Worm (Caenorhabditis elegans): ENCODE results near the gene T06D4.2.

The T06D4.2 gene

DNA sequence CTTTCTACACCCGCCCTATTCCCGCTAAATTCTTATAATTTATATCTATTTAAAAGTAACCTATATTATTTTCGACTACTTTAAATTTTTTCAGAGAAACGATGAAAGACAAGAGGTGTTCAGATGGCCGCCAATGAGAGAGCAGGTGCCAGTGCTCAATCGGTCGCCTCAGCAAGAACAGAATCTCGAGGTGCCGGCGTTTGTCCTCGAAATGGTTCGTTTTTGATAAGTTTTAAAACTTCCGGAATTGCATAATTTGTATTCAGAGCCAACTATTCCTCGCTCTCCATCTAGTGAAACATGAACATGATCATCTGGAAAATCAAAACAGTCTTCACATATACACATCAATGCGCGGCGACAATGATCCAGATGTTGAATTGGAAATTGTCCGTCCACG, 14.7 kb downstream of the T06D4.2 start, which contains the start of gene bath-23:
TSS of gene bath-23 (plus strand) at position 301 of the 400 bp plus-strand sequence.
- TF ChIP-seq C38D4.7 (GFP tag; optimal IDR thresholded peaks at IDR 0.05) (no peak), pha-4 (tag; optimal IDR thresholded peaks at IDR 0.05) (no peak), ceh-2 (tag; optimal IDR thresholded peaks at IDR 0.05) (no peak), fkh-6 (tag; optimal IDR thresholded peaks at IDR 0.05) (no peak), lin-11 (tag; optimal IDR thresholded peaks at IDR 0.05) (no peak), hlh-6 (tag; optimal IDR thresholded peaks at IDR 0.05) (no peak), tbx-7 (tag; optimal IDR thresholded peaks at IDR 0.05) (no peak), ceh-45 (GFP tag; IDR thresholded peaks at IDR 0.05) (no peak), ahr-1 (tag; optimal IDR thresholded peaks at IDR 0.05) (no peak), T23F11.4 (GFP tag; optimal IDR thresholded peaks at IDR 0.05) (no peak), pros-1 (tag; optimal IDR thresholded peaks at IDR 0.05) (no peak), dve-1 (tag; optimal IDR thresholded peaks at IDR 0.05) (no peak), pag-3 (tag; optimal IDR thresholded peaks at IDR 0.05; ENCODE audit: borderline replicate concordance) (no peak), gmeb-2 (tag; optimal IDR thresholded peaks at IDR 0.05) (no peak), ztf-16 (tag; optimal IDR thresholded peaks at IDR 0.05) (no peak), pat-9 (tag; optimal IDR thresholded peaks at IDR 0.05) (no peak)

- TF ChIP-seq gmeb-2 (tag; optimal IDR thresholded peaks at IDR 0.05) (no peak), T23F11.4 (GFP tag; optimal IDR thresholded peaks at IDR 0.05) (no peak), nfya-1 (tag; optimal IDR thresholded peaks at IDR 0.05) (peak; percentile 96), hlh-8 (tag; optimal IDR thresholded peaks at IDR 0.05) (no peak), pag-3 (tag; optimal IDR thresholded peaks at IDR 0.05; ENCODE audit: borderline replicate concordance) (no peak), Y22D7AL.16 (tag; optimal IDR thresholded peaks at IDR 0.05) (no peak)
Measured at ce11 chrII:3370061-3370460, 15.6 kb downstream of the T06D4.2 start, which contains the start of gene Y49F6C.8. Gene Y49F6C.8 (minus strand): TSS chrII:3370111.

ce11 chrII:3368097-3368496, 17.6 kb downstream of the T06D4.2 start, which contains the start of gene Y49F6C.7:
Gene Y49F6C.7 (minus strand): TSS chrII:3368197.
- TF ChIP-seq ceh-9 (tag; optimal IDR thresholded peaks at IDR 0.05) = no peak
- TF ChIP-seq che-1 (tag; optimal IDR thresholded peaks at IDR 0.05) = no peak
- TF ChIP-seq ceh-22 (tag; optimal IDR thresholded peaks at IDR 0.05) = no peak
- no peak for TF ChIP-seq Y22D7AL.16 (tag; optimal IDR thresholded peaks at IDR 0.05)
- TF ChIP-seq hlh-13 (GFP tag; optimal IDR thresholded peaks at IDR 0.05) = no peak
- no peak for TF ChIP-seq ceh-6 (GFP tag; optimal IDR thresholded peaks at IDR 0.05)
- no peak for TF ChIP-seq ceh-45 (GFP tag; IDR thresholded peaks at IDR 0.05)
- TF ChIP-seq pag-3 (tag; optimal IDR thresholded peaks at IDR 0.05; ENCODE audit: borderline replicate concordance) = no peak

DNA sequence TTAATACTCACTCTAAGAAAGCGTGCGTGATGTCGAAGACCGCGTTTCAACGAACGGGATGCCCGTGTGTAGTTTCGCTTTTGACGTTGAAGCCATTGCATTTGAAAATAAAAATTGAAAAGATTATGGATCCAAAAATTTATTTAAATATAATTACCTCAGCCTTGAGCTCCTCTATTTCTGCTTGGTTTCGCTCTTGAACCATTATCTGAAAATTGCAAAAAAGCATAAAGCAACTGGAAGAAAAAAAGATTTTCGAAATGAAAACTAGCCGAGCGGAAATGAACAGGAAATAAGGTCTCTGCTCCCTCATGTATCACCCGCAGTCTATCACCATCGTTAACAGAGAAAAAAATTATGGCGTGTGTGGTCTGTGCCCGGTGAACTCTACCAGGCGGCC, 18.6 kb downstream of the T06D4.2 start, which contains the start of gene Y49F6C.6:
TSS of gene Y49F6C.6 (minus strand) at position 101 of the 400 bp plus-strand sequence.
- TF ChIP-seq T23F11.4 (GFP tag; optimal IDR thresholded peaks at IDR 0.05) = no peak
- no peak for TF ChIP-seq pha-4 (tag; optimal IDR thresholded peaks at IDR 0.05)
- TF ChIP-seq pros-1 (tag; optimal IDR thresholded peaks at IDR 0.05) = no peak
- TF ChIP-seq ceh-30 (tag; optimal IDR thresholded peaks at IDR 0.05) = no peak
- no peak for TF ChIP-seq sox-4 (tag; optimal IDR thresholded peaks at IDR 0.05)

DNA sequence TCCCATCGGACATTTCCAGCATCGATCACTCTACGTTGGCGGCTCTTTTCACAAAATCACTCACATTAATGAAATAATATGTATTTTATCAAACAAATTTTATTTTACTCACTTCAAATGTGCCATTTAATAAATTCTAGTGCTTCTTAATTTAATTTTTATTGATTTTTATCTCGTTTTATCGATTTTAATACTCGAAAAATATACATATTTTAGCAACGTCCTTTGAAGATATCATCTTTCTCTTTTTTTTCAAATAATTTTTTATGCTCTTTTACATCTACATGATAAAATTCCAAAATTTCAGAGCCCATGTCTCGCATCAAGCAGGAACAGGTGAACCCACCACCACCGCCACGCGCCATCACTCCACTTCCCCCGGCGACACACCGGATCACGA, 26.9 kb downstream of the T06D4.2 start, which contains the start of the genes lido-14 and bath-27:
TSS of gene lido-14 (plus strand) at position 301 of the 400 bp plus-strand sequence.
TSS of gene bath-27 (plus strand) at position 306 of the 400 bp plus-strand sequence.
- TF ChIP-seq T23F11.4 (GFP tag; optimal IDR thresholded peaks at IDR 0.05) = no peak

- no peak for TF ChIP-seq ceh-2 (tag; optimal IDR thresholded peaks at IDR 0.05)
- no peak for TF ChIP-seq odd-2 (tag; optimal IDR thresholded peaks at IDR 0.05)
- no peak for TF ChIP-seq lin-11 (tag; optimal IDR thresholded peaks at IDR 0.05)
- TF ChIP-seq pax-1 (tag; optimal IDR thresholded peaks at IDR 0.05) = no peak
- TF ChIP-seq unc-86 (tag; optimal IDR thresholded peaks at IDR 0.05) = no peak
- TF ChIP-seq Y22D7AL.16 (tag; optimal IDR thresholded peaks at IDR 0.05) = no peak
- TF ChIP-seq K09A11.1 (tag; optimal IDR thresholded peaks at IDR 0.05; ENCODE audit: insufficient read depth) = no peak
- TF ChIP-seq fkh-10 (GFP tag; optimal IDR thresholded peaks at IDR 0.05) = no peak
- no peak for TF ChIP-seq pat-9 (tag; optimal IDR thresholded peaks at IDR 0.05)
Measured at ce11 chrII:3349820-3350291, 35.8 kb downstream of the T06D4.2 start, which contains the start of gene F14D2.8. Gene F14D2.8 (minus strand): TSS chrII:3349870.
